Worm (Caenorhabditis elegans) whole organism, L3 larva: ENCODE data around the gene unc-24.

Source experiments
- R02D3.7 ChIP-seq: fragments of 150-350 bp; optimal IDR thresholded peaks from 2 replicates; lab custom pipeline; 2014; ENCODE audit warnings: missing biosample characterization, missing genetic modification characterization
- ZK546.5 ChIP-seq: sonication (generic microtip); optimal IDR thresholded peaks from 2 replicates; lab custom pipeline; 2017; ENCODE audit warnings: missing biosample characterization, missing genetic modification characterization
- aly-2 ChIP-seq: fragments of 150-350 bp; optimal IDR thresholded peaks from 2 replicates; lab custom pipeline; 2014; ENCODE audit warnings: missing biosample characterization, missing genetic modification characterization
- ama-1 ChIP-seq: fragments of 150-350 bp; optimal IDR thresholded peaks from 2 replicates; lab custom pipeline; 2018
- ceh-28 ChIP-seq: fragments of 150-350 bp; optimal IDR thresholded peaks from 2 replicates; lab custom pipeline; 2014; ENCODE audit warnings: missing biosample characterization, missing genetic modification reagents, missing genetic modification characterization
- ceh-82 ChIP-seq: fragments of 150-350 bp; optimal IDR thresholded peaks from 2 replicates; lab custom pipeline; 2014; ENCODE audit warnings: missing biosample characterization, missing genetic modification characterization
- ceh-9 ChIP-seq: sonication (generic microtip); optimal IDR thresholded peaks from 2 replicates; lab custom pipeline; 2018; ENCODE audit warnings: missing biosample characterization, missing genetic modification characterization
- egl-27 ChIP-seq: sonication (generic microtip); optimal IDR thresholded peaks from 4 replicates; lab custom pipeline; 2017; ENCODE audit warnings: missing biosample characterization, missing genetic modification reagents, missing genetic modification characterization
- egl-5 ChIP-seq: fragments of 150-350 bp; optimal IDR thresholded peaks from 2 replicates; lab custom pipeline; 2017; ENCODE audit warnings: missing biosample characterization, missing genetic modification reagents, missing genetic modification characterization, inconsistent platforms
- elt-2 ChIP-seq: sonication (generic microtip); optimal IDR thresholded peaks from 2 replicates; lab custom pipeline; 2016; ENCODE audit warnings: missing genetic modification reagents, mild to moderate bottlenecking, missing genetic modification characterization, missing compliant biosample characterization
- elt-3 ChIP-seq, 3 experiments: fragments of 150-350 bp in 1 of 3; sonication (generic microtip) in 2 of 3; optimal IDR thresholded peaks; 2 replicates in 2 of 3; 4 replicates in 1 of 3; lab custom pipeline; 2014 to 2017; ENCODE audit warnings: missing biosample characterization in 3 of 3, missing genetic modification characterization in 3 of 3
- eor-1 ChIP-seq, 2 experiments: fragments of 150-350 bp; optimal IDR thresholded peaks; 2 replicates each; lab custom pipeline; 2014 to 2018; ENCODE audit warnings: missing biosample characterization in 2 of 2, missing genetic modification characterization in 2 of 2
- fkh-2 ChIP-seq: fragments of 150-350 bp; optimal IDR thresholded peaks from 2 replicates; lab custom pipeline; 2014; ENCODE audit warnings: missing biosample characterization, missing genetic modification reagents, missing genetic modification characterization
- hmg-11 ChIP-seq: sonication (generic microtip); optimal IDR thresholded peaks from 2 replicates; lab custom pipeline; 2016; ENCODE audit warnings: missing genetic modification characterization, missing compliant biosample characterization
- jun-1 ChIP-seq: fragments of 150-350 bp; optimal IDR thresholded peaks from 2 replicates; lab custom pipeline; 2014; ENCODE audit warnings: missing biosample characterization, missing genetic modification reagents, missing genetic modification characterization
- lin-15B ChIP-seq: fragments of 150-350 bp; optimal IDR thresholded peaks from 2 replicates; lab custom pipeline; 2014; ENCODE audit warnings: missing biosample characterization, missing genetic modification characterization
- lin-39 ChIP-seq: fragments of 150-350 bp; optimal IDR thresholded peaks from 2 replicates; lab custom pipeline; 2018; ENCODE audit warnings: missing biosample characterization, missing genetic modification reagents, missing genetic modification characterization
- lsy-12 ChIP-seq: sonication (generic microtip); optimal IDR thresholded peaks from 2 replicates; lab custom pipeline; 2016; ENCODE audit warnings: mild to moderate bottlenecking, missing genetic modification characterization, missing compliant biosample characterization
- mdl-1 ChIP-seq: fragments of 150-350 bp; optimal IDR thresholded peaks from 2 replicates; lab custom pipeline; 2014; ENCODE audit warnings: missing biosample characterization, missing genetic modification characterization
- mml-1 ChIP-seq: fragments of 150-350 bp; sonication (generic microtip); optimal IDR thresholded peaks from 3 replicates; lab custom pipeline; 2014; ENCODE audit warnings: missing biosample characterization, missing genetic modification characterization
- nfya-1 ChIP-seq: sonication (generic microtip); optimal IDR thresholded peaks from 2 replicates; lab custom pipeline; 2017; ENCODE audit warnings: missing genetic modification characterization, mild to moderate bottlenecking, missing compliant biosample characterization, antibody characterized with exemption, moderate library complexity; ENCODE audit not compliant: insufficient read depth
- nhr-11 ChIP-seq: fragments of 150-350 bp; optimal IDR thresholded peaks from 2 replicates; lab custom pipeline; 2014; ENCODE audit warnings: missing biosample characterization, missing genetic modification characterization
- nhr-12 ChIP-seq: fragments of 150-350 bp; optimal IDR thresholded peaks from 2 replicates; lab custom pipeline; 2014; ENCODE audit warnings: missing biosample characterization, missing genetic modification characterization
- nhr-23 ChIP-seq: fragments of 150-350 bp; optimal IDR thresholded peaks from 2 replicates; lab custom pipeline; 2014; ENCODE audit warnings: missing biosample characterization, missing genetic modification reagents, missing genetic modification characterization
- nhr-237 ChIP-seq: fragments of 150-350 bp; optimal IDR thresholded peaks from 2 replicates; lab custom pipeline; 2014; ENCODE audit warnings: missing biosample characterization, missing genetic modification characterization
- nhr-25 ChIP-seq: sonication (generic microtip); optimal IDR thresholded peaks from 2 replicates; lab custom pipeline; 2017; ENCODE audit warnings: missing biosample characterization, missing genetic modification characterization
- nhr-43 ChIP-seq: sonication (generic microtip); optimal IDR thresholded peaks from 2 replicates; lab custom pipeline; 2016; ENCODE audit warnings: mild to moderate bottlenecking, missing genetic modification characterization, missing compliant biosample characterization; ENCODE audit not compliant: poor library complexity, severe bottlenecking
- nhr-76 ChIP-seq: fragments of 150-350 bp; sonication (generic microtip); optimal IDR thresholded peaks from 5 replicates; lab custom pipeline; 2014; ENCODE audit warnings: missing biosample characterization, missing genetic modification characterization
- nhr-77 ChIP-seq: fragments of 150-350 bp; optimal IDR thresholded peaks from 2 replicates; lab custom pipeline; 2014; ENCODE audit warnings: missing biosample characterization, missing genetic modification characterization
- pha-4 ChIP-seq: fragments of 150-350 bp; optimal IDR thresholded peaks from 2 replicates; lab custom pipeline; 2014; ENCODE audit warnings: missing biosample characterization, missing genetic modification reagents, missing genetic modification characterization
- pqm-1 ChIP-seq: fragments of 150-350 bp; optimal IDR thresholded peaks from 2 replicates; lab custom pipeline; 2017; ENCODE audit warnings: missing biosample characterization, missing genetic modification characterization, inconsistent platforms
- sea-2 ChIP-seq: fragments of 150-350 bp; sonication (generic microtip); optimal IDR thresholded peaks from 4 replicates; lab custom pipeline; 2014; ENCODE audit warnings: missing biosample characterization, missing genetic modification reagents, missing genetic modification characterization
- skn-1 ChIP-seq: fragments of 150-350 bp; optimal IDR thresholded peaks from 2 replicates; lab custom pipeline; 2014; ENCODE audit warnings: missing biosample characterization, missing genetic modification characterization
- snpc-4 ChIP-seq: fragments of 150-350 bp; optimal IDR thresholded peaks from 2 replicates; lab custom pipeline; 2014; ENCODE audit warnings: missing biosample characterization, missing genetic modification characterization
- unc-62 ChIP-seq: fragments of 150-350 bp; sonication (generic microtip); optimal IDR thresholded peaks from 4 replicates; lab custom pipeline; 2014; ENCODE audit warnings: missing biosample characterization, missing genetic modification reagents, missing genetic modification characterization
- zag-1 ChIP-seq: fragments of 150-350 bp; optimal IDR thresholded peaks from 2 replicates; lab custom pipeline; 2014; ENCODE audit warnings: missing biosample characterization, missing genetic modification characterization
- ztf-11 ChIP-seq: fragments of 150-350 bp; optimal IDR thresholded peaks from 2 replicates; lab custom pipeline; 2014; ENCODE audit warnings: missing biosample characterization, missing genetic modification characterization
- ztf-4 ChIP-seq: fragments of 150-350 bp; optimal IDR thresholded peaks from 2 replicates; lab custom pipeline; 2014; ENCODE audit warnings: missing biosample characterization, missing genetic modification characterization

unc-24 gene

DNA sequence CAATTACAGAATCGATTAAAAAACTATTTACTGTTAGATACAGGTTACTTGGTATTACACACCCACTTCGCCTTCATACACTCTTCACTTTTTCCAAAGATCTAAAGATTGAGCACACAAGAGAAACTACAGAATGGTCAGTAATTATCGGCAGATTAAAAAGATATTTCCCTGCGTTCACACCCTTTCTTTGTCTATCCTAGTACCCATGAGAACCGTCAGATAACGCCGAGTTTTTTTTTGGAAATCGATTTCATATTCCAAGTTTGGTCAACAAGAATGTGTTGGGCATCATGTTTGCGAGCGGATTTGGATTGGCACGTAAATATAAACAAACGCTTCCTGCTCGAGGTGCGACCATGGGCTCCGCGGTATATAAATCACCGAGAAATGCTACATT is 34.2 kb downstream of the unc-24 start, which contains the start of gene C26B2.8:
C26B2.8 (plus strand) TSS at position 301 of the 400 bp plus-strand sequence.
- TF ChIP-seq pqm-1: no peak
- no peak for TF ChIP-seq mdl-1 (tag; lab: Kevin White, UChicago)

DNA sequence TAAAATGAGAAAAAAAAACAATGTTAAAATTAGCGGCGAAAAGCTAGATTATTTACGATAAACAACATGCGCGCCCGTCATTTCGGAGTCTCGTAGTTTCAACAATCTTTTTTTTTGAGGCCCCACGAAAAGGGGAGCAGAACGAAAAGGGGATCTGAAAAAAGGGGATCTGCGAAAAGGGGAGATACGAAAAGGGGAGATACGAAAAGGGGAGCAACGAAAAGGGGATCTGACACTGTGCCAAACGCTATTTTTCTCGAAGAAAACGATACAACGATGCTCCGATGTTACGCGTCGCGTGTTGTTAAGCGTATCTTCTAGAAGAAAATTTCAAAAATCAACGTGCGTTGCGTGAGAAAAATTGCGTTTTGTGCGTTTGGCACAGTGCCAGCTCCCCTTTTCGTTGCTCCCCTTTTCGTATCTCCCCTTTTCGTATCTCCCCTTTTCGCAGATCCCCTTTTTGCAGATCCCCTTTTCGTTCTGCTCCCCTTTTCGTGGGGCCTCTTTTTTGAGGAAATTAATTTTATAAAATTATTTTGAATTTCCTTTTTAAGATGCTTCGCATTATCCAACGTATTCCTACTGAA is 36.1 kb downstream of the unc-24 start, which contains the start of gene C26B2.7:
C26B2.7 (plus strand) TSS at position 549 of the 587 bp plus-strand sequence.
- TF ChIP-seq elt-2: peak; percentile 31
- TF ChIP-seq R02D3.7 (tag; lab: Kevin White, UChicago): peak; percentile 87
- TF ChIP-seq hmg-11: peak; percentile 37
- peak; percentile 80 for TF ChIP-seq nhr-43 (tag; lab: Kevin White, UChicago)
- TF ChIP-seq lin-15B: peak; percentile 52
- peak; percentile 55 for TF ChIP-seq nfya-1 (tag; lab: Kevin White, UChicago)
- peak; percentile 20 for TF ChIP-seq snpc-4 (tag; lab: Kevin White, UChicago)
- peak; percentile 44 for TF ChIP-seq lsy-12 (tag; lab: Kevin White, UChicago)
- TF ChIP-seq nhr-23 (tag; lab: Kevin White, UChicago): peak; percentile 19
- peak; percentile 74 for TF ChIP-seq pha-4 (tag; lab: Kevin White, UChicago)
- TF ChIP-seq ceh-82 (tag; lab: Kevin White, UChicago): peak; percentile 36
- TF ChIP-seq jun-1 (tag; lab: Kevin White, UChicago): peak; percentile 29

DNA sequence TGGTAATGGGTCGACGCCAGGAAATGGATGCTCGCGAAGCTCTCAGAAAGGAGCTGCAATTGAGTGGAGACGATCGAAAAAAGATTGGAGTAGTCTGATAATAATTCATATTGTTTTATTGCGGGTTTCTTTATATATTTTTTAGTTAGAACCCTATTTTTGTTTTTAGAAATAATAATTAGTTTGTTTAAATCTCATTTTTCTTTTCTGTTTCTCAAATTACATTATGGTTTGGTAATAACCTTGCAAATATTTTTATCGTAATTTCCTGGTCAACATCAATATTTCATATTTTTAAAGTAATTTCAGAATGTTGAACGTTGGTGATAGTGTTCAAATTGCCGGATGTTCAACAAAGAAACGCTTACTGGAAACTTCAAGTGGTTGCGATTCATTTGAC is 37.0 kb downstream of the unc-24 start, which contains the start of gene elpc-4:
elpc-4 (plus strand) TSS at position 301 of the 400 bp plus-strand sequence.
- TF ChIP-seq nhr-12 (no peak), egl-27 (no peak), ZK546.5 (tag; lab: Kevin White, UChicago) (no peak), skn-1 (no peak), nhr-25 (tag; lab: Kevin White, UChicago) (no peak)

DNA sequence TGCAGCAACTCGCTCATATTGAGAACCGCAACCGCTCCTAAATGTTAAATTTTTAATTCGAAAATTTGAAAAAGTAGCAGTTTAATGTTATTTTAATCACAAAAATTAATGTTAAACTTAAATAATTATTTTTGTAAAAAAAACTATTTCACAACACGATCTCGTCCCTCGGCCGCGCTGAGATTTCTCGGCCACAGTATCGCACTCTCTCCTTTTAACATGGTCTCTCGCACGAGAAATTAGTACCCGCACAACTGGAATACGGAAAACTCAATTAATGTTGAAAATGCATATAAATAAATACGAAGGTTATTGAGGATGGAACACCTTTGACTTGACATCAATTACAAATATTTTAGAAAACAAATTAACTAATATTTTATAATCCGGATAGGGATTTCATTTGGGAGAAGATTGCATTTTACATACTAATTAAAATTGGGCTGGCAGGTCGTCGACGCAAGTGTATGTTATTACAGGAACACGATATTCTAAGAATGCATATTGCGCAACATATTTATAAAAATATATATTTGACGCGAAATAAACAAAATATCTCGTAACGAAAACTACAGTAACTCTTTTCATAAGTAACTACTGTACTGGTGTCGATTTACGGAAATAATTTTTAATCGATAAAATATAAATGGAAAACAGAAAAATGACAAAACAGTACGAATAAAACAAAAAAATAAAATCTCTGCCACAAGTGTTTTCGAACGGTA is 40.3 kb downstream of the unc-24 start, which contains the start of gene dnc-4:
dnc-4 (minus strand) TSS at position 37 of the 725 bp plus-strand sequence.
- TF ChIP-seq lsy-12 (tag; lab: Kevin White, UChicago) (no peak), ztf-11 (tag; lab: Kevin White, UChicago) (no peak), nhr-12 (no peak), lin-39 (peak; percentile 19), nhr-77 (no peak), egl-27 (no peak), sea-2 (no peak), ztf-4 (tag; lab: Kevin White, UChicago) (no peak), ama-1 (no peak), elt-3 (tag; optimal IDR thresholded peaks at IDR 0.05; lab: Kevin White, UChicago) (no peak), nhr-11 (no peak), nhr-23 (tag; lab: Kevin White, UChicago) (peak; percentile 12), jun-1 (tag; lab: Kevin White, UChicago) (no peak), aly-2 (tag; lab: Kevin White, UChicago) (no peak), eor-1 (tag; optimal IDR thresholded peaks at IDR 0.05; lab: Kevin White, UChicago) (no peak), nhr-237 (tag; lab: Kevin White, UChicago) (no peak), skn-1 (no peak), ceh-9 (tag; lab: Kevin White, UChicago) (no peak), fkh-2 (tag; lab: Kevin White, UChicago) (no peak), unc-62 (GFP tag; lab: Kevin White, UChicago) (no peak), mml-1 (tag; lab: Kevin White, UChicago) (no peak), zag-1 (no peak), hmg-11 (peak; percentile 61), lin-15B (peak; percentile 45), R02D3.7 (tag; lab: Kevin White, UChicago) (no peak), egl-5 (tag; lab: Kevin White, UChicago) (no peak), nfya-1 (tag; lab: Kevin White, UChicago) (peak; percentile 29), pha-4 (tag; lab: Kevin White, UChicago) (peak; percentile 29), elt-2 (no peak), ceh-28 (tag; lab: Kevin White, UChicago) (no peak), nhr-76 (tag; lab: Kevin White, UChicago) (no peak)
